Worm (Caenorhabditis elegans) whole organism, L4/young adult: ENCODE results near the gene dsc-4.

Experiments
- W03F9.2 ChIP-seq: fragments of 150-350 bp; optimal IDR thresholded peaks from 2 replicates; lab custom pipeline; 2014; ENCODE audit warnings: missing biosample characterization, missing genetic modification characterization
- dao-5 ChIP-seq: sonication (generic microtip); optimal IDR thresholded peaks from 2 replicates; lab custom pipeline; 2016; ENCODE audit warnings: missing genotype, missing genetic modification characterization, moderate library complexity, missing compliant biosample characterization
- him-1 ChIP-seq: sonication (generic microtip); optimal IDR thresholded peaks from 2 replicates; lab custom pipeline; 2016; ENCODE audit warnings: missing genotype, missing genetic modification reagents, missing genetic modification characterization, missing compliant biosample characterization

dsc-4 gene

DNA sequence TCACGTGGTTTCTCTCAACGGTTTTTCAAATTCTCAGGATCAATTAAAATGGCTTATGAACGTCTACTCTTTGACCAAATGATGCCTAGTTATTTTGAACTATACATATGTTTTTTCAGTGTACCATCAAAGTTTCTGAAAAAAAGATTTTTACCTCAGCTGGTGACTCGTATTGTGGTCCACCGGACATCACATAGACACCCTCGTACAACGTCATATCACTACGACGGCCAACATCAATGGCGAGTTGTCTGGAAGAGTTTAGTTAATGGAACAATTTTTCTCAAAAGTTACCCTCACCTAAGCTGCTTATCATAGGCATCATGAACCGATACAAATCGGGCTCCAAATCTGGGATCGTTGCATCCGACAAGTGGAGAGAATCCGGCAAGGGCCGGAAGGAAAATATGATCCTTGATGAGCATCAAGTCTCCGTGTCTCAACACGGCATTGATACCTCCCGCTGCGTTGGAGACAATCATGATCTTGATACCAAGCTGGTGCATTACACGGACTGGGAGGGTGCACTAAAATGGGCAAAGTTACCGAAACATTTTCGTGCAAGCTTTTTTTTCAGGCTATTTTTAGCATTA lies 27.1 kb downstream of the dsc-4 start:
- TF ChIP-seq dao-5 (no peak), him-1 (tag; lab: Kevin White, UChicago) (no peak), W03F9.2 (tag; lab: Kevin White, UChicago) (no peak)

DNA sequence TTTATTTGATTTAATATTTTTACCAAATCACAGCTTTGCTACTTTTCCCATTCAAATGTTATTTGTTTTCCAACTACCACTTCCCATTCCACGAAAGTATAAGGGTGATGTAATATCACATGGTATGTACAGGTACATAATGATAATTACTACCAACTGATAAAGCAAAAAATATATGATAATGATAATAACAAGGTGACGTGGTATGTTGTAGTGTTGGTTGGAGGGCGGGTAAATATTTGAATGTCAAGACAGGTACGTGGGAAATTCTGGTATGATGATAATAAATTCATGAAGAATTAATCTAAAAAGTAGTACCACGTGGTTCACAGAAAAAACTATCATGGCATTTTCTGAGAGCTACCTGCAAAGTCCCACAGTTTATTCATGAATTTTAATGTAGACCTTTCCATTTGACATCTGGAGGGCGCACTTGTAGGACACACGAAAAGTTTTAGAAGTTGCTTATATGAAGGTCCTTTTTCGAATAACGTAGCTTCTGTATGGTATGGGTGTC lies 28.4 kb downstream of the dsc-4 start:
- TF ChIP-seq W03F9.2 (tag; lab: Kevin White, UChicago) (no peak), him-1 (tag; lab: Kevin White, UChicago) (no peak), dao-5 (no peak)

DNA sequence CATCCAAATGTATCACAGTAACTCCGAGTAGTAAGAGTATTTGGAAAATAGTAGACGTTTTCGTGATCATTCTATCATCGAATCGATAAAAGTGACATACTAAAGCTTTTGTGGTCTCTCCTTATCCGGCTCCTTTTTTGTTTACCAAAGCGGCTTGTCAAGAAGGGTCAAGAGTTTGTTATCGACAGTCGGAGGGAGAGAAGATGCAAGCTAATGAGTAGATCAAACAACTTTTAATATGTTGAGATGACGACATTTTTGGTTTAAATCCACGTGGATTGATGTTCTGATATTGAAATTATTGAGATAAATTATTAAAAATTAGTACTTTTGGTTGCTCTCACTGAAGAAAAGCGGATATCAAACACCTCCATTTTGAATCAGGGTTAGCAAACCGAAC lies 29.0 kb downstream of the dsc-4 start, which contains the start of gene T21D12.7:
TSS of gene T21D12.7 (minus strand) at position 101 of the 400 bp plus-strand sequence.
- TF ChIP-seq him-1 (tag; lab: Kevin White, UChicago) (no peak), W03F9.2 (tag; lab: Kevin White, UChicago) (no peak), dao-5 (no peak)

DNA sequence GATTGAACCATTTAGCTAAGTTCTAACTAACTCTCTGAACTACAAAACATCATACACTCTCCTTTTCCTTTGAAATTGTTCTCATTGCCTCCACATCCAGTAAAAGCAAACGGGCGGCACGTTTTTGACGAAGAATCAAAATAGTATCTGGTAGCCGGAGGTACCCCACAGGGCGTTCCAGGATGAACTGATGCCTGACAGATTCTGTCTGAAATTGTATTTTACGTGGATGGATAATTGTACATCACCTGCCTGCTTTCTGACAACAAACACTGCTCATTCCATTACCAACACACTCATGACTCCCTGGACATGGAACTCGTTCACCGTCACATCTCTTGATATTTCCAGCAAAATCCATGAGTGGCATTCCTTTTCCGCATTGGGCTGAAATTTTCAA lies 30.0 kb downstream of the dsc-4 start:
- TF ChIP-seq dao-5 (no peak), W03F9.2 (tag; lab: Kevin White, UChicago) (no peak), him-1 (tag; lab: Kevin White, UChicago) (no peak)

DNA sequence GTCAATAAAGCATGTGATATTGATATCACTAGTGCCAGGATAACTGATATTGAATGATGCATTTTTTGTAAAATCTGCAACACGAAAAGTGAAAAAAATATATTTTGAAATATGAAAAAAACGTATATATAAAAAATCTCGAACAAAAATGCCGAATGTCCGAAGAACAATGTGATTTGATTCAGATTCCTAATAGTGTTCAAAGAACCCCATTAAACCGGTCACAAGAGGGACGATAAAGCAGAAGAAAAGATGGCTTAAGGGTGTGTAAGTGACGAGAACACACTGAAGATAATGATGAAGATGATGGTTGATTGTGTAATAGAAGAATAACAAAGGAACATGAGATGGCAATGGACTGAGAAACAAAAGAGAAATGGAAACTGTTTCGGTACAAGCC lies 32.3 kb downstream of the dsc-4 start, which contains the start of gene T21D12.14:
TSS of gene T21D12.14 (minus strand) at position 101 of the 400 bp plus-strand sequence.
- TF ChIP-seq dao-5 (no peak), W03F9.2 (tag; lab: Kevin White, UChicago) (no peak), him-1 (tag; lab: Kevin White, UChicago) (no peak)

DNA sequence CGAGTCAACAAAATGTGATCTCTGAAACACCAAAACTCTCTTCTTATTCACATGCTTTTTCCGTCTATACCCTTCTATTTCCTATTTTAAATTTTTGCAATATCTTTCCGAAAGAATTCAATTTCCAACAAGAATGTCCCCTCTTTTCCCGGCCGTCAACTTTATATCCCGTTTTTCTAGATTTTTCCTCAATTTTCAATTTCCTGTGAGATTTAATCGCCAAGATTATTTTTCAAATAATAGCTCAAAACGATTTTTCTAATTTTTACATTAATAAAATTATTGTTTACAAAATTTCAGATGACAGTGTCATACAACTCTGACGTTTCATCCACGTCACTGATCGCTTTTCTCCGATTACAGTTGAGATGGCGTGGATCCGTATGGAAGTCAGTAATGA lies 37.0 kb downstream of the dsc-4 start, which contains the start of gene best-19:
TSS of gene best-19 (plus strand) at position 301 of the 400 bp plus-strand sequence.
- no peak for TF ChIP-seq dao-5
- TF ChIP-seq W03F9.2 (tag; lab: Kevin White, UChicago): no peak
- no peak for TF ChIP-seq him-1 (tag; lab: Kevin White, UChicago)

DNA sequence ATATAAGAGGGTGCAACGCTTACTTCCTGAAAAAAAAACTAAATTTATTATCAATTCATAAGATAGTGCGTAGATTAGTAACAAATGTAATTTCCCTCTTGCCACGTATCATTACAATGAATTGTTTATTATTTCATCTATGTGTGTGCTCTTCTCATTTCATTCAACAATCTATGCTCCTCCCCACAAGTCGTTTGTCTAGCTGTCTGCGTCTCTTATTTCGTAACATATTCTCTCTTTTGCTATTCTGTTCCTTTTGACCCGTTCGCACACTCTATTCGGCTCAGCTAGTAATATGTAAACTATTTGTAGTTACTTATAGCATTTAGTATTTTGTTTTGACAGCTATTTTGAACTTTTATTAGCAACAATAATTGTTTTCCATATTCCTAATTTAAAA lies 38.3 kb downstream of the dsc-4 start:
- TF ChIP-seq dao-5 (no peak), him-1 (tag; lab: Kevin White, UChicago) (no peak), W03F9.2 (tag; lab: Kevin White, UChicago) (no peak)

DNA sequence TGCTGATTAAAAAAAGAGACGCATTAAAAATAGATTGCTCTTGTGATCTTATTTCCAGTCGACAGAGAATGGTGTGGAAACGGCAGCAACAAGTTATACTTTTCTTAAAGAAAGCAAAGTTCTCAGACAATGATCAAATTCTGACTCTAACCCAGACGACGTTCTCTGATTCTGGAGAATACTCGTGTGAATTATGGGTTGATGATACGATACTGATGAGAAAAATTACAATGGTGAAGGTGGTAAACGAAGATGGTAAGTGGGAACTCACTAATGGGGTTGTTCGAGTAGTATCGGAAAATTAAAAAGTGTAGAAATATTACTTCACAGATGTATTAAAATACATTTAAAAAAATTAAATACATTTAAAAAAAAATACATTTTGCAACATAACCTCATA lies 42.1 kb downstream of the dsc-4 start:
- TF ChIP-seq dao-5: no peak
- no peak for TF ChIP-seq him-1 (tag; lab: Kevin White, UChicago)
- no peak for TF ChIP-seq W03F9.2 (tag; lab: Kevin White, UChicago)

DNA sequence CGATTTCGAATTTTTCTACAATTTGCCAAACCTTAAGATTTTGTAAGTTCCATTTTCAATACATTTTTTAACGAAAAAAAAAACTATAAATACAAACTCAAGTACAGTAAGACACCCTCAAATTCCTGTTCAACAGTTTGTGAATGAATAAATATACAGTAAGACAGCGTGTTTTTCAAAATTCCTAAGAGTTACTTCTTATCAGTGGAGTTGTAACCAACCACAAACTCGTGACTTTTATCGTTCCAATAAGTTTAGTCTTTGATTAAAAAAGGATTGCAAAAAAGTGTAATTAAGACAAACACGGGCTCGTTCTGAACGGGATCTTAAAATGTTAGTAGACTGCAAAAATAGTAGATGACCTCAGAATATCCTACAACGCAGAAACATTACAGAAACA lies 45.2 kb downstream of the dsc-4 start:
- no peak for TF ChIP-seq him-1 (tag; lab: Kevin White, UChicago)
- TF ChIP-seq W03F9.2 (tag; lab: Kevin White, UChicago): no peak
- no peak for TF ChIP-seq dao-5

DNA sequence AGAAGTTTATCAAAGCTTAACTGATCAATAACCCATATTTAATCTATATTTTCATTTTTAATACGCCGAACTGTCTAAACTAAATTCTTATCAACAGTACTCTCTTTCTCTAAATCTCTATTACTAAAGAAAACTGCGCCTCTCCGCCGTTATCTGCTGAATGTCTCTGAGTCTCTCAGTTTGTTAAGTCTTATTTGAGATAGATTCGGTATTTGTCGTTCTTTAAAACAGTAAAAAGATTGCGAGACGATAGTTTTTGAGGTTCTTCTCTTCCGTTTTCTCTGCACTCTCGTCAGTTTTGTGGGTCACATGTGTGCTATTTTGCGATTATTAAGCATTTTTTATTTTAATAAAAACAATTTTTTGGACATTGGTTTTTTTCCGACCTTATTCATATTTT lies 46.2 kb downstream of the dsc-4 start, which contains the start of gene sma-10:
TSS of gene sma-10 (plus strand) at position 236 of the 400 bp plus-strand sequence.
- TF ChIP-seq him-1 (tag; lab: Kevin White, UChicago) (no peak), dao-5 (no peak), W03F9.2 (tag; lab: Kevin White, UChicago) (no peak)

DNA sequence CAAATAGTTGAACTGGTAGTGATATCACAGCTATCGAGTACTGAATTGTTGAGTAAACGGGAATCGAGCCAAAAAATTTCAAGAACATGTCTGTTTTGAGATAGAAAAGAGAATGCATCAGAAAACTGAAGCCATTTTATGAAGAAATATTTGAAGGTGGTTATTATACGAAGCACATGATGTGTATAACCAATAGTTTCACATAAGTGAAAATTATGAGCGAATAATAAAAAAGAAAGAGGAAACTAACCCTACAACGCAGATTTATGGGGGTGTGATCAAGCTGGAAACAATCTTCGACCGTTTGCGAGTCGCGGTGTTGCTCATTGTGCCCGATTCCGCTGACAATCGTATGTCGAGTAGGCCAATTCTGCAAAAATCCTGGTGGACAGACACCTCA lies 47.0 kb downstream of the dsc-4 start, which contains the start of gene srh-282:
TSS of gene srh-282 (minus strand) at position 101 of the 400 bp plus-strand sequence.
- TF ChIP-seq W03F9.2 (tag; lab: Kevin White, UChicago): no peak
- no peak for TF ChIP-seq dao-5
- no peak for TF ChIP-seq him-1 (tag; lab: Kevin White, UChicago)

DNA sequence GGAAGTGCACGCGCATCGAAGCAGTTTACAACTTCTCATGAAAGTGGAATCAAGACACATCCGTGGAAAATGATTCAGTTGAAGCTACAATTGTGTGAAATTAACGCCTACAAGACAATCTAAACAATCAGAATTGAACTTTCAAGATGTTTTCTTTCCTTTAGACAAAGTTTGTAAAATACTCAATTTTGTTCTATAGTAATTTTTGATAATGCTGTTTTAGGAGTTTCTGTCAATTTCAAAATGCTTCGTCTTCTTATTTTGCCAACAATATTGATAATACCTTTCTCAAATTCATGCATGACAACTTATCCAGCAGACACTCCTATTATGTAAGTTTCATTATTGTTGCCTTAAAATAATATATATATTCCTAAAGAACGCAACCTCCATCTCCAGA lies 51.2 kb downstream of the dsc-4 start, which contains the start of gene T21D12.11:
TSS of gene T21D12.11 (plus strand) at position 301 of the 400 bp plus-strand sequence.
- TF ChIP-seq dao-5 (no peak), him-1 (tag; lab: Kevin White, UChicago) (no peak), W03F9.2 (tag; lab: Kevin White, UChicago) (no peak)

DNA sequence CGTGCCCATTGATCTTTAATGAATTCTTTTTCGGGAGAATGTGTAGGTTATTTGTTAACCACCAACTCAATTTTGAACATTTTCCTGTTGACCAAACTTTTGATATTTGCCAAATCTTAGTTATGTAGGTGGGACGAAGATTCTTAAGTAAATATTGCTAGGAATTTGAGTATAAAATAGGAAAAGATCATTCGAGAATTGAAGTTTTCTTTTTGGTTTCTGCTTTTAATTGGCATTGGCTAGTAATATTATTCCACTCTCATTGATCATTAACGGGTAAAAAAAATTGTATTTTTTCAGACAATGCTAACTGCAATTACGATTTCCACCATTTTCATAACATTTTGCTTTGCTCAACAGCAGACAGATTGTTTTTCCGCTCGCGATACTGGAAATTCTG lies 54.2 kb downstream of the dsc-4 start, which contains the start of gene T21D12.12:
TSS of gene T21D12.12 (plus strand) at position 301 of the 400 bp plus-strand sequence.
- no peak for TF ChIP-seq W03F9.2 (tag; lab: Kevin White, UChicago)
- no peak for TF ChIP-seq dao-5
- TF ChIP-seq him-1 (tag; lab: Kevin White, UChicago): no peak
